Worm (Caenorhabditis elegans) whole organism, mixed stage, embryonic: Measurements from ENCODE around the gene T19D2.3.
A peak's percentile ranks its signal among the peaks of the same experiment; 100 is the strongest.

Source experiments
- bed-3 ChIP-seq: fragments of 200-800 bp; sonication (Bioruptor generic); optimal IDR thresholded peaks from 3 replicates; lab custom pipeline; 2018; ENCODE audit warnings: mild to moderate bottlenecking, missing genetic modification characterization, moderate library complexity, missing compliant biosample characterization
- blmp-1 ChIP-seq: fragments of 150-350 bp; optimal IDR thresholded peaks from 2 replicates; lab custom pipeline; 2014; ENCODE audit warnings: missing biosample characterization, missing genetic modification characterization
- ceh-83 ChIP-seq: fragments of 200-800 bp; sonication (Bioruptor generic); optimal IDR thresholded peaks from 2 replicates; lab custom pipeline; 2018; ENCODE audit warnings: mild to moderate bottlenecking, missing genetic modification characterization, missing compliant biosample characterization
- ces-1 ChIP-seq: fragments of 150-350 bp; optimal IDR thresholded peaks from 2 replicates; lab custom pipeline; 2014; ENCODE audit warnings: missing biosample characterization, missing genetic modification reagents, missing genetic modification characterization
- cnd-1 ChIP-seq: fragments of 200-800 bp; sonication (Bioruptor generic); optimal IDR thresholded peaks from 2 replicates; lab custom pipeline; 2018; ENCODE audit warnings: mild to moderate bottlenecking, missing genetic modification characterization, missing compliant biosample characterization
- elt-1 ChIP-seq: sonication (generic microtip); optimal IDR thresholded peaks from 2 replicates; lab custom pipeline; 2017; ENCODE audit warnings: missing genetic modification characterization, mild to moderate bottlenecking, missing compliant biosample characterization, antibody characterized with exemption, moderate library complexity, borderline replicate concordance; ENCODE audit not compliant: insufficient read depth
- elt-3 ChIP-seq: fragments of 150-350 bp; optimal IDR thresholded peaks from 2 replicates; lab custom pipeline; 2014; ENCODE audit warnings: missing biosample characterization, missing genetic modification characterization
- flh-1 ChIP-seq: fragments of 200-800 bp; sonication (Bioruptor generic); optimal IDR thresholded peaks from 2 replicates; lab custom pipeline; 2018; ENCODE audit warnings: mild to moderate bottlenecking, missing genetic modification characterization, moderate library complexity, missing compliant biosample characterization
- hlh-1 ChIP-seq: fragments of 150-350 bp; optimal IDR thresholded peaks from 2 replicates; lab custom pipeline; 2014; ENCODE audit warnings: missing biosample characterization, missing genetic modification reagents, missing genetic modification characterization
- lin-13 ChIP-seq: fragments of 150-350 bp; optimal IDR thresholded peaks from 2 replicates; lab custom pipeline; 2014; ENCODE audit warnings: missing biosample characterization, missing genetic modification characterization
- lin-32 ChIP-seq: fragments of 200-800 bp; sonication (Bioruptor generic); optimal IDR thresholded peaks from 2 replicates; lab custom pipeline; 2018; ENCODE audit warnings: mild to moderate bottlenecking, missing genetic modification characterization, missing compliant biosample characterization
- lsy-2 ChIP-seq: fragments of 150-350 bp; optimal IDR thresholded peaks from 2 replicates; lab custom pipeline; 2014; ENCODE audit warnings: missing biosample characterization, missing genetic modification characterization
- mab-5 ChIP-seq: fragments of 150-350 bp; optimal IDR thresholded peaks from 2 replicates; lab custom pipeline; 2014; ENCODE audit warnings: missing biosample characterization, missing genetic modification characterization
- mep-1 ChIP-seq: fragments of 150-350 bp; optimal IDR thresholded peaks from 2 replicates; lab custom pipeline; 2017; ENCODE audit warnings: missing biosample characterization, missing genetic modification reagents, missing genetic modification characterization, inconsistent platforms
- mls-2 ChIP-seq: sonication (generic microtip); optimal IDR thresholded peaks from 2 replicates; lab custom pipeline; 2016; ENCODE audit warnings: mild to moderate bottlenecking, missing genetic modification characterization, moderate library complexity, missing compliant biosample characterization
- nhr-12 ChIP-seq: fragments of 150-350 bp; optimal IDR thresholded peaks from 2 replicates; lab custom pipeline; 2014; ENCODE audit warnings: missing biosample characterization, missing genetic modification characterization
- nhr-2 ChIP-seq: fragments of 150-350 bp; optimal IDR thresholded peaks from 2 replicates; lab custom pipeline; 2014; ENCODE audit warnings: missing biosample characterization, missing genetic modification characterization
- nhr-237 ChIP-seq: fragments of 150-350 bp; optimal IDR thresholded peaks from 2 replicates; lab custom pipeline; 2014; ENCODE audit warnings: missing biosample characterization, missing genetic modification characterization
- nhr-28 ChIP-seq: fragments of 150-350 bp; optimal IDR thresholded peaks from 2 replicates; lab custom pipeline; 2014; ENCODE audit warnings: missing biosample characterization, missing genetic modification characterization
- nhr-76 ChIP-seq: sonication (generic microtip); optimal IDR thresholded peaks from 2 replicates; lab custom pipeline; 2017; ENCODE audit warnings: missing biosample characterization, missing genetic modification characterization
- sem-2 ChIP-seq: fragments of 200-800 bp; sonication (Bioruptor generic); optimal IDR thresholded peaks from 2 replicates; lab custom pipeline; 2018; ENCODE audit warnings: mild to moderate bottlenecking, missing genetic modification characterization, missing compliant biosample characterization
- snpc-4 ChIP-seq: fragments of 150-350 bp; optimal IDR thresholded peaks from 2 replicates; lab custom pipeline; 2014; ENCODE audit warnings: missing biosample characterization, missing genetic modification characterization
- sptf-1 ChIP-seq: sonication (generic microtip); optimal IDR thresholded peaks from 2 replicates; lab custom pipeline; 2017; ENCODE audit warnings: mild to moderate bottlenecking, missing genetic modification characterization, moderate library complexity, missing compliant biosample characterization
- tbx-8 ChIP-seq: fragments of 200-800 bp; sonication (Bioruptor generic); optimal IDR thresholded peaks from 2 replicates; lab custom pipeline; 2018; ENCODE audit warnings: mild to moderate bottlenecking, missing genetic modification characterization, moderate library complexity, missing compliant biosample characterization
- unc-120 ChIP-seq: sonication (generic microtip); optimal IDR thresholded peaks from 2 replicates; lab custom pipeline; 2017; ENCODE audit warnings: missing genetic modification characterization, missing compliant biosample characterization; ENCODE audit not compliant: poor library complexity, severe bottlenecking
- unc-39 ChIP-seq: fragments of 150-350 bp; optimal IDR thresholded peaks from 2 replicates; lab custom pipeline; 2014; ENCODE audit warnings: missing biosample characterization, missing genetic modification characterization
- unc-62 ChIP-seq: fragments of 150-350 bp; optimal IDR thresholded peaks from 2 replicates; lab custom pipeline; 2014; ENCODE audit warnings: missing biosample characterization, missing genetic modification reagents, missing genetic modification characterization
- zip-8 ChIP-seq: fragments of 150-350 bp; optimal IDR thresholded peaks from 2 replicates; lab custom pipeline; 2014; ENCODE audit warnings: missing biosample characterization, missing genetic modification characterization
- ztf-11 ChIP-seq: fragments of 150-350 bp; optimal IDR thresholded peaks from 2 replicates; lab custom pipeline; 2014; ENCODE audit warnings: missing biosample characterization, missing genetic modification characterization

The T19D2.3 gene

ce11 chrX:3970786-3971185 is 31.7 kb downstream of the T19D2.3 start:
- TF ChIP-seq flh-1 (GFP tag; lab: Kevin White, UChicago) (no peak), mep-1 (tag; lab: Kevin White, UChicago) (no peak), nhr-2 (tag; lab: Kevin White, UChicago) (peak; percentile 83), zip-8 (tag; lab: Kevin White, UChicago) (peak; percentile 98), snpc-4 (no peak)
- TF ChIP-seq, all 35 proteins: peak for 2

ce11 chrX:3973534-3973933 is 34.5 kb downstream of the T19D2.3 start, which contains the start of gene C16B8.4:
TSS of gene C16B8.4 (minus strand) at chrX:3973634.
- TF ChIP-seq ces-1 (GFP tag; lab: Kevin White, UChicago) (no peak), unc-120 (tag; lab: Kevin White, UChicago) (no peak), bed-3 (no peak), sptf-1 (tag; lab: Kevin White, UChicago) (no peak), unc-62 (GFP tag; lab: Kevin White, UChicago) (no peak), snpc-4 (no peak), nhr-12 (no peak), tbx-8 (no peak), elt-1 (no peak), unc-39 (no peak), nhr-28 (tag; lab: Kevin White, UChicago) (no peak)

- TF ChIP-seq lsy-2, result no peak
- TF ChIP-seq nhr-237 (tag; lab: Kevin White, UChicago), result no peak
- TF ChIP-seq ces-1 (GFP tag; lab: Kevin White, UChicago), result no peak
- peak; percentile 39 for TF ChIP-seq nhr-2 (tag; lab: Kevin White, UChicago)
- peak; percentile 87 for TF ChIP-seq hlh-1
- TF ChIP-seq, all 35 proteins: peak for 2
Measured at ce11 chrX:3974160-3974559, 35.1 kb downstream of the T19D2.3 start.

- TF ChIP-seq unc-62 (GFP tag; lab: Kevin White, UChicago) (peak; percentile 77), ztf-11 (no peak), ces-1 (GFP tag; lab: Kevin White, UChicago) (no peak), hlh-1 (peak; percentile 81)
Measured at ce11 chrX:3976755-3977154, 37.7 kb downstream of the T19D2.3 start.

ce11 chrX:3977271-3977670 is 38.2 kb downstream of the T19D2.3 start:
- peak; percentile 37 for TF ChIP-seq mls-2 (tag; lab: Kevin White, UChicago)
- peak; percentile 83 for TF ChIP-seq nhr-2 (tag; lab: Kevin White, UChicago)
- peak; percentile 92 for TF ChIP-seq zip-8 (tag; lab: Kevin White, UChicago)
- no peak for TF ChIP-seq mep-1 (tag; lab: Kevin White, UChicago)

ce11 chrX:3979146-3979545 is 40.1 kb downstream of the T19D2.3 start:
- TF ChIP-seq cnd-1 (tag; lab: Kevin White, UChicago) (no peak), bed-3 (no peak), hlh-1 (no peak), ces-1 (GFP tag; lab: Kevin White, UChicago) (peak; percentile 66), zip-8 (tag; lab: Kevin White, UChicago) (no peak), elt-3 (tag; lab: Kevin White, UChicago) (no peak), blmp-1 (no peak), lin-13 (tag; lab: Kevin White, UChicago) (no peak), nhr-76 (tag; lab: Kevin White, UChicago) (no peak)

ce11 chrX:3982370-3982769 is 43.3 kb downstream of the T19D2.3 start:
- TF ChIP-seq snpc-4, result no peak
- no peak for TF ChIP-seq nhr-76 (tag; lab: Kevin White, UChicago)
- TF ChIP-seq lin-13 (tag; lab: Kevin White, UChicago), result no peak
- no peak for TF ChIP-seq nhr-28 (tag; lab: Kevin White, UChicago)
- TF ChIP-seq bed-3, result no peak
- no peak for TF ChIP-seq sem-2 (GFP tag; lab: Kevin White, UChicago)
- no peak for TF ChIP-seq ztf-11
- TF ChIP-seq blmp-1, result no peak
- no peak for TF ChIP-seq lin-32 (GFP tag; lab: Kevin White, UChicago)
- no peak for TF ChIP-seq mls-2 (tag; lab: Kevin White, UChicago)
- TF ChIP-seq mab-5 (tag; lab: Kevin White, UChicago), result no peak
- TF ChIP-seq ceh-83 (GFP tag; lab: Kevin White, UChicago), result no peak
- no peak for TF ChIP-seq lsy-2
- no peak for TF ChIP-seq elt-1
- TF ChIP-seq ces-1 (GFP tag; lab: Kevin White, UChicago), result no peak
- no peak for TF ChIP-seq unc-120 (tag; lab: Kevin White, UChicago)
- no peak for TF ChIP-seq mep-1 (tag; lab: Kevin White, UChicago)
- TF ChIP-seq, all 35 proteins: peak for 0
